Fruit fly (Drosophila melanogaster) whole organism, embryonic: ENCODE results near the gene CG6055.

Source experiments
- Ada2b ChIP-seq: fragments of 200-800 bp; sonication (Bioruptor generic); IDR thresholded peaks from 2 replicates; pipeline ENCODE4 v1.3.6; 2022; ENCODE audit warnings: missing biosample characterization, missing genetic modification characterization
- Blimp-1 ChIP-seq: fragments of 200-800 bp; sonication (Bioruptor generic); optimal IDR thresholded peaks from 3 replicates; lab custom pipeline; 2018; ENCODE audit warnings: missing biosample characterization, missing genetic modification characterization, mild to moderate bottlenecking, moderate library complexity, missing genetic modification reagents
- CG10147 ChIP-seq: fragments of 200-800 bp; sonication (Bioruptor generic); optimal IDR thresholded peaks from 2 replicates; lab custom pipeline; 2019; ENCODE audit warnings: missing biosample characterization, mild to moderate bottlenecking, missing genetic modification characterization, moderate library complexity
- CG12104 ChIP-seq: fragments of 200-800 bp; sonication (Bioruptor generic); optimal IDR thresholded peaks from 3 replicates; lab custom pipeline; 2016; ENCODE audit warnings: missing biosample characterization, missing genetic modification characterization
- CG12155 ChIP-seq: fragments of 200-800 bp; sonication (Bioruptor generic); optimal IDR thresholded peaks from 3 replicates; lab custom pipeline; 2016; ENCODE audit warnings: missing biosample characterization, missing genetic modification characterization
- CG12236 ChIP-seq: fragments of 200-800 bp; sonication (Bioruptor generic); optimal IDR thresholded peaks from 2 replicates; lab custom pipeline; 2016; ENCODE audit warnings: missing biosample characterization, missing genetic modification characterization
- CG12769 ChIP-seq: fragments of 200-800 bp; sonication (Bioruptor generic); optimal IDR thresholded peaks from 2 replicates; lab custom pipeline; 2019; ENCODE audit warnings: missing biosample characterization, mild to moderate bottlenecking, missing genetic modification characterization, moderate library complexity
- CG13624 ChIP-seq: fragments of 200-800 bp; sonication (Bioruptor generic); optimal IDR thresholded peaks from 2 replicates; lab custom pipeline; 2016; ENCODE audit warnings: missing biosample characterization, missing genetic modification characterization
- CG14014 ChIP-seq: fragments of 200-800 bp; sonication (Bioruptor generic); IDR thresholded peaks from 2 replicates; pipeline ENCODE4 v1.3.6; 2022; ENCODE audit warnings: missing biosample characterization, missing genetic modification characterization
- CG14667 ChIP-seq: fragments of 200-800 bp; sonication (Bioruptor generic); IDR thresholded peaks from 2 replicates; pipeline ENCODE4 v1.3.6; 2022; ENCODE audit warnings: missing biosample characterization, missing genetic modification characterization
- CG14710 ChIP-seq: fragments of 200-800 bp; sonication (Bioruptor generic); optimal IDR thresholded peaks from 3 replicates; lab custom pipeline; 2019; ENCODE audit warnings: missing biosample characterization, mild to moderate bottlenecking, missing genetic modification characterization, moderate library complexity
- CG14860 ChIP-seq: fragments of 200-800 bp; sonication (Bioruptor generic); IDR thresholded peaks from 3 replicates; pipeline ENCODE4 v1.3.6; 2022; ENCODE audit warnings: missing biosample characterization, missing genetic modification characterization; ENCODE audit not compliant: partially characterized antibody
- CG17359 ChIP-seq: fragments of 200-800 bp; sonication (Bioruptor generic); optimal IDR thresholded peaks from 3 replicates; lab custom pipeline; 2018; ENCODE audit warnings: missing biosample characterization, mild to moderate bottlenecking, missing genetic modification characterization, moderate library complexity
- CG17829 ChIP-seq: fragments of 200-800 bp; optimal IDR thresholded peaks from 2 replicates; lab custom pipeline; 2019; ENCODE audit warnings: missing biosample characterization, mild to moderate bottlenecking, missing genetic modification characterization, moderate library complexity
- CG30403 ChIP-seq: fragments of 200-800 bp; sonication (Bioruptor generic); optimal IDR thresholded peaks from 3 replicates; lab custom pipeline; 2016; ENCODE audit warnings: missing biosample characterization, missing genetic modification characterization
- CG32772 ChIP-seq: fragments of 200-800 bp; sonication (Bioruptor generic); IDR thresholded peaks from 2 replicates; pipeline ENCODE4 v1.3.6; 2022; ENCODE audit warnings: missing biosample characterization, missing genetic modification characterization
- CG4360 ChIP-seq: fragments of 200-800 bp; sonication (Bioruptor generic); IDR thresholded peaks from 2 replicates; pipeline ENCODE4 v1.3.6; 2022; ENCODE audit warnings: missing biosample characterization, missing genetic modification characterization
- CG7372 ChIP-seq: fragments of 200-800 bp; sonication (Bioruptor generic); IDR thresholded peaks from 2 replicates; pipeline ENCODE4 v1.3.6; 2022; ENCODE audit warnings: missing biosample characterization, missing genetic modification characterization
- CG7786 ChIP-seq: fragments of 200-800 bp; sonication (Bioruptor generic); optimal IDR thresholded peaks from 2 replicates; lab custom pipeline; 2016; ENCODE audit warnings: missing biosample characterization, missing genetic modification characterization
- CG8388 ChIP-seq: fragments of 200-800 bp; sonication (Bioruptor generic); optimal IDR thresholded peaks from 2 replicates; lab custom pipeline; 2019; ENCODE audit warnings: missing biosample characterization, mild to moderate bottlenecking, missing genetic modification characterization, moderate library complexity
- CTCF ChIP-seq: fragments of 200-800 bp; sonication (Bioruptor generic); optimal IDR thresholded peaks from 2 replicates; lab custom pipeline; 2017; ENCODE audit warnings: missing biosample characterization, mild to moderate bottlenecking, missing genetic modification characterization, moderate library complexity
- HLH3B ChIP-seq: fragments of 200-800 bp; sonication (Bioruptor generic); IDR thresholded peaks from 2 replicates; pipeline ENCODE4 v1.3.6; 2022; ENCODE audit warnings: missing biosample characterization, missing genetic modification characterization
- Hmx ChIP-seq: fragments of 200-800 bp; sonication (Bioruptor generic); optimal IDR thresholded peaks from 2 replicates; lab custom pipeline; 2016; ENCODE audit warnings: missing biosample characterization, missing genetic modification characterization
- Hr51 ChIP-seq, 2 experiments: fragments of 200-800 bp; sonication (Bioruptor generic); optimal IDR thresholded peaks; 2 replicates in 1 of 2; 3 replicates in 1 of 2; lab custom pipeline; 2016 to 2018; ENCODE audit warnings: missing biosample characterization in 2 of 2, missing genetic modification characterization in 2 of 2, mild to moderate bottlenecking in 1 of 2, moderate library complexity in 1 of 2
- Kr ChIP-seq: fragments of 200-800 bp; sonication (Bioruptor generic); optimal IDR thresholded peaks from 2 replicates; lab custom pipeline; 2017; ENCODE audit warnings: missing biosample characterization, mild to moderate bottlenecking, missing genetic modification characterization
- Meics ChIP-seq: fragments of 200-800 bp; sonication (Bioruptor generic); optimal IDR thresholded peaks from 2 replicates; lab custom pipeline; 2017; ENCODE audit warnings: missing biosample characterization, mild to moderate bottlenecking, missing genetic modification characterization
- Six4 ChIP-seq: fragments of 200-800 bp; sonication (Bioruptor generic); optimal IDR thresholded peaks from 2 replicates; lab custom pipeline; 2016; ENCODE audit warnings: missing biosample characterization, missing genetic modification characterization
- Usf ChIP-seq: fragments of 200-800 bp; sonication (Bioruptor generic); optimal IDR thresholded peaks from 2 replicates; lab custom pipeline; 2017; ENCODE audit warnings: missing genotype, missing biosample characterization, missing genetic modification characterization
- ato ChIP-seq: fragments of 200-800 bp; sonication (Bioruptor generic); IDR thresholded peaks from 2 replicates; pipeline ENCODE4 v1.3.6; 2022; ENCODE audit warnings: missing biosample characterization, missing genetic modification characterization; ENCODE audit not compliant: partially characterized antibody
- caup ChIP-seq: fragments of 200-800 bp; sonication (Bioruptor generic); optimal IDR thresholded peaks from 3 replicates; lab custom pipeline; 2017; ENCODE audit warnings: missing biosample characterization, mild to moderate bottlenecking, missing genetic modification characterization, moderate library complexity; ENCODE audit not compliant: severe bottlenecking
- emc ChIP-seq: fragments of 200-800 bp; sonication (Bioruptor generic); optimal IDR thresholded peaks from 2 replicates; lab custom pipeline; 2016; ENCODE audit warnings: missing biosample characterization, missing genetic modification characterization
- exex ChIP-seq: fragments of 200-800 bp; sonication (Bioruptor generic); optimal IDR thresholded peaks from 4 replicates; lab custom pipeline; 2018; ENCODE audit warnings: missing biosample characterization, mild to moderate bottlenecking, missing genetic modification characterization, moderate library complexity
- gsb ChIP-seq: fragments of 200-800 bp; sonication (Bioruptor generic); IDR thresholded peaks from 2 replicates; pipeline ENCODE4 v1.3.6; 2022; ENCODE audit warnings: missing biosample characterization, missing genetic modification characterization
- hkb ChIP-seq, 2 experiments: fragments of 200-800 bp in 1 of 2; fragments of >200 bp in 1 of 2; sonication (Bioruptor generic) in 1 of 2; IDR thresholded peaks in 1 of 2; optimal IDR thresholded peaks in 1 of 2; 2 replicates each; pipeline versions ENCODE4 v1.3.6 to Lab custom; 2017 to 2022; ENCODE audit warnings: missing biosample characterization in 1 of 2, missing genetic modification characterization in 1 of 2
- kni ChIP-seq: fragments of 200-800 bp; sonication (Bioruptor generic); optimal IDR thresholded peaks from 3 replicates; lab custom pipeline; 2017; ENCODE audit warnings: mild to moderate bottlenecking, missing biosample characterization, missing genetic modification reagents, missing genetic modification characterization
- maf-S ChIP-seq: fragments of 200-800 bp; sonication (Bioruptor generic); optimal IDR thresholded peaks from 2 replicates; lab custom pipeline; 2016; ENCODE audit warnings: missing biosample characterization, missing genetic modification characterization
- onecut ChIP-seq: fragments of 200-800 bp; sonication (Bioruptor generic); IDR thresholded peaks from 2 replicates; pipeline ENCODE4 v1.3.6; 2022; ENCODE audit warnings: missing biosample characterization, missing genetic modification characterization
- p53 ChIP-seq: fragments of 200-800 bp; sonication (Bioruptor generic); optimal IDR thresholded peaks from 2 replicates; lab custom pipeline; 2016; ENCODE audit warnings: missing biosample characterization, missing genetic modification characterization
- pzg ChIP-seq: fragments of 200-800 bp; sonication (Bioruptor generic); optimal IDR thresholded peaks from 3 replicates; lab custom pipeline; 2018; ENCODE audit warnings: missing biosample characterization, mild to moderate bottlenecking, missing genetic modification characterization, moderate library complexity
- ro ChIP-seq: fragments of 200-800 bp; sonication (Bioruptor generic); IDR thresholded peaks from 2 replicates; pipeline ENCODE4 v1.3.6; 2022; ENCODE audit warnings: missing biosample characterization, missing genetic modification characterization
- row ChIP-seq: fragments of 200-800 bp; sonication (Bioruptor generic); IDR thresholded peaks from 3 replicates; pipeline ENCODE4 v1.3.6; 2022; ENCODE audit warnings: missing biosample characterization, missing genetic modification characterization
- zf30C ChIP-seq: fragments of 200-800 bp; sonication (Bioruptor generic); optimal IDR thresholded peaks from 3 replicates; lab custom pipeline; 2018; ENCODE audit warnings: missing biosample characterization, mild to moderate bottlenecking, missing genetic modification characterization

CG6055 gene

dm6 chr2L:7423333-7423895, 42.9 kb upstream of the CG6055 start (continued):
- TF ChIP-seq CG7372 (GFP tag; lab: Robert Waterston, UW) (no peak; the same call in 1 of the 2 replicates), CG12155 (GFP tag; lab: Kevin White, UChicago) (peak; percentile 45), Six4 (GFP tag; lab: Kevin White, UChicago) (peak; percentile 14), Usf (peak; percentile 42), ro (GFP tag; lab: Robert Waterston, UW) (no peak), HLH3B (GFP tag; lab: Robert Waterston, UW) (peak; percentile 51; the same call in 1 of the 2 replicates), zf30C (GFP tag; lab: Kevin White, UChicago) (no peak), CG30403 (GFP tag; lab: Kevin White, UChicago) (peak; percentile 57), CG17829 (no peak), CG14710 (peak; percentile 16), Meics (peak; percentile 39), Blimp-1 (peak; percentile 45), gsb (GFP tag; lab: Robert Waterston, UW) (0 out of 2 replicates have a peak, but pooled peaks have one; percentile 36), caup (GFP tag; lab: Kevin White, UChicago) (peak; percentile 8), row (peak; percentile 67), hkb (optimal IDR thresholded peaks at IDR 0.05; lab: Kevin White, UChicago) (no peak), hkb (GFP tag; IDR thresholded peaks at IDR 0.05; lab: Robert Waterston, UW) (no peak), CG12236 (GFP tag; lab: Kevin White, UChicago) (no peak), Hr51 (GFP tag; optimal IDR thresholded peaks at IDR 0.05; lab: Kevin White, UChicago) (no peak), ato (GFP tag; lab: Robert Waterston, UW) (no peak), Ada2b (GFP tag; lab: Robert Waterston, UW) (no peak), kni (GFP tag; lab: Kevin White, UChicago) (peak; percentile 38), emc (no peak), maf-S (GFP tag; lab: Kevin White, UChicago) (no peak), CG14667 (0 out of 2 replicates have a peak, but pooled peaks have one; percentile 18), CG7786 (GFP tag; lab: Kevin White, UChicago) (peak; percentile 59), CG14014 (GFP tag; lab: Robert Waterston, UW) (0 out of 2 replicates have a peak, but pooled peaks have one; percentile 28), Kr (GFP tag; lab: Kevin White, UChicago) (no peak), CG10147 (GFP tag; lab: Kevin White, UChicago) (no peak), exex (tag; lab: Kevin White, UChicago) (peak; percentile 5), CG17359 (tag; lab: Kevin White, UChicago) (peak; percentile 20), CG4360 (no peak), CG32772 (GFP tag; lab: Robert Waterston, UW) (peak; percentile 54), CG13624 (no peak), p53 (GFP tag; lab: Kevin White, UChicago) (no peak), CG12769 (tag; lab: Kevin White, UChicago) (peak; percentile 50), CG8388 (GFP tag; lab: Kevin White, UChicago) (no peak), CG12104 (no peak), CG14860 (GFP tag; lab: Robert Waterston, UW) (no peak), onecut (no peak), Hmx (GFP tag; lab: Kevin White, UChicago) (no peak), pzg (GFP tag; lab: Kevin White, UChicago) (peak; percentile 18), CTCF (GFP tag; lab: Kevin White, UChicago) (peak; percentile 92)
